Worm (Caenorhabditis elegans): ENCODE measurements around the gene mig-23.

DNA sequence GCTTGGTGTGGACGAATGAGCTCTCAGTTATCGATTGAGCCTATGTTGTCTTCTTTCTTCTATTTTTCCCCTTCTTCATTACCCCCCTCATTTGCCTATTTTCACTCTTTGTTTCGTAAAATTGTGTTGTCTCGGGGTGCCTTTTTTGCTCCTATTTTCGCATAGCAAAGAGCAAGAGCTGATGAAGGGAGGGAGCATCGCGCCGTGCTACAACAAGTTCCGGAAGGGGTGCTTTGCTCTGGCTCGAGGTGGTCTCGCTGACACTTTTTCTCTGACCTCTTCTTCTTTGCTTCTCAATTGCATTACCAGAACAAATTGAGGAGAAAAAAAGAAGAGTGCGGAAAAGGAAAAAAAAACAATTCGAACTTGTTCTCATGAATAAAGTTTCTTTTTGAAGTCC, 52.7 kb downstream of the mig-23 start:
- TF ChIP-seq hmg-11 (tag; optimal IDR thresholded peaks at IDR 0.05) (no peak), pha-4 (tag; optimal IDR thresholded peaks at IDR 0.05) (no peak), ceh-28 (tag; optimal IDR thresholded peaks at IDR 0.05) (no peak), unc-62 (GFP tag; optimal IDR thresholded peaks at IDR 0.05) (no peak), skn-1 (tag; optimal IDR thresholded peaks at IDR 0.05) (no peak), nhr-76 (tag; optimal IDR thresholded peaks at IDR 0.05) (no peak), snpc-4 (tag; optimal IDR thresholded peaks at IDR 0.05) (no peak), nhr-28 (tag; optimal IDR thresholded peaks at IDR 0.05) (no peak), unc-39 (tag; optimal IDR thresholded peaks at IDR 0.05) (no peak), ZK546.5 (tag; optimal IDR thresholded peaks at IDR 0.05) (no peak), mdl-1 (tag; optimal IDR thresholded peaks at IDR 0.05) (no peak), ztf-4 (tag; optimal IDR thresholded peaks at IDR 0.05) (no peak), ama-1 (optimal IDR thresholded peaks at IDR 0.05) (no peak)

Measured in whole organism, L3 larva.